Fruit fly (Drosophila melanogaster) whole organism, embryonic: ENCODE results near the gene CG42592.

Experiments
- Ada2b ChIP-seq: fragments of 200-800 bp; sonication (Bioruptor generic); IDR thresholded peaks from 2 replicates; pipeline ENCODE4 v1.3.6; 2022; ENCODE audit warnings: missing biosample characterization, missing genetic modification characterization
- CG11504 ChIP-seq: fragments of 200-800 bp; sonication (Bioruptor generic); optimal IDR thresholded peaks from 3 replicates; lab custom pipeline; 2019; ENCODE audit warnings: missing biosample characterization, mild to moderate bottlenecking, missing genetic modification characterization, moderate library complexity
- CG11695 ChIP-seq: fragments of 200-800 bp; sonication (Bioruptor generic); IDR thresholded peaks from 3 replicates; pipeline ENCODE4 v1.3.6; 2022; ENCODE audit warnings: missing biosample characterization, missing genetic modification characterization
- CG14441 ChIP-seq: fragments of 200-800 bp; sonication (Bioruptor generic); IDR thresholded peaks from 2 replicates; pipeline ENCODE4 v1.3.6; 2022; ENCODE audit warnings: missing biosample characterization, missing genetic modification characterization
- CG17328 ChIP-seq: fragments of 200-800 bp; sonication (Bioruptor generic); IDR thresholded peaks from 2 replicates; pipeline ENCODE4 v1.3.6; 2022; ENCODE audit warnings: missing biosample characterization, missing genetic modification characterization
- CG2129 ChIP-seq: fragments of 200-800 bp; sonication (Bioruptor generic); IDR thresholded peaks from 2 replicates; pipeline ENCODE4 v1.3.6; 2022; ENCODE audit warnings: missing biosample characterization, missing genetic modification characterization; ENCODE audit not compliant: partially characterized antibody
- CG2199 ChIP-seq: fragments of 200-800 bp; sonication (Bioruptor generic); IDR thresholded peaks from 3 replicates; pipeline ENCODE4 v1.3.6; 2022; ENCODE audit warnings: missing biosample characterization, missing genetic modification characterization
- CG3163 ChIP-seq: fragments of 200-800 bp; sonication (Bioruptor generic); optimal IDR thresholded peaks from 3 replicates; lab custom pipeline; 2016; ENCODE audit warnings: missing biosample characterization, missing genetic modification characterization
- CG32532 ChIP-seq: fragments of 200-800 bp; sonication (Bioruptor generic); IDR thresholded peaks from 2 replicates; pipeline ENCODE4 v1.3.6; 2022; ENCODE audit warnings: missing biosample characterization, missing genetic modification characterization
- CG3726 ChIP-seq: fragments of 200-800 bp; sonication (Bioruptor generic); IDR thresholded peaks from 3 replicates; pipeline ENCODE4, ENCODE4 v1.3.6; 2022; ENCODE audit warnings: missing biosample characterization, missing genetic modification characterization
- CG4854 ChIP-seq: fragments of 200-800 bp; sonication (Bioruptor generic); optimal IDR thresholded peaks from 2 replicates; lab custom pipeline; 2016; ENCODE audit warnings: missing biosample characterization, missing genetic modification characterization, inconsistent platforms
- CG6272 ChIP-seq: fragments of 200-800 bp; sonication (Bioruptor generic); IDR thresholded peaks from 2 replicates; pipeline ENCODE4 v1.3.6; 2022; ENCODE audit warnings: missing biosample characterization, missing genetic modification characterization
- CG6689 ChIP-seq: fragments of 200-800 bp; sonication (Bioruptor generic); IDR thresholded peaks from 2 replicates; pipeline ENCODE4 v1.3.6; 2022; ENCODE audit warnings: missing biosample characterization, missing genetic modification characterization
- CG8924 ChIP-seq: fragments of 200-800 bp; optimal IDR thresholded peaks from 3 replicates; lab custom pipeline; 2019; ENCODE audit warnings: missing biosample characterization, mild to moderate bottlenecking, missing genetic modification characterization, moderate library complexity
- Drgx ChIP-seq: fragments of 200-800 bp; sonication (Bioruptor generic); IDR thresholded peaks from 2 replicates; pipeline ENCODE4 v1.3.6; 2022; ENCODE audit warnings: missing biosample characterization, missing genetic modification characterization
- E2f1 ChIP-seq: fragments of 200-800 bp; sonication (Bioruptor generic); IDR thresholded peaks from 2 replicates; pipeline ENCODE4 v1.3.6; 2022; ENCODE audit warnings: missing biosample characterization, missing genetic modification characterization
- Ets65A ChIP-seq: fragments of 200-800 bp; sonication (Bioruptor generic); peaks from one replicate; lab custom pipeline; 2016; ENCODE audit warnings: missing biosample characterization, missing genetic modification characterization
- HLH3B ChIP-seq: fragments of 200-800 bp; sonication (Bioruptor generic); IDR thresholded peaks from 2 replicates; pipeline ENCODE4 v1.3.6; 2022; ENCODE audit warnings: missing biosample characterization, missing genetic modification characterization
- Hand ChIP-seq: fragments of 200-800 bp; sonication (Bioruptor generic); optimal IDR thresholded peaks from 2 replicates; lab custom pipeline; 2017; ENCODE audit warnings: mild to moderate bottlenecking, missing biosample characterization, missing genetic modification reagents, missing genetic modification characterization
- NFAT ChIP-seq: fragments of 200-800 bp; sonication (Bioruptor generic); IDR thresholded peaks from 2 replicates; pipeline ENCODE4 v1.3.6; 2022; ENCODE audit warnings: missing biosample characterization, missing genetic modification characterization
- Oaz ChIP-seq: fragments of 200-800 bp; sonication (Bioruptor generic); IDR thresholded peaks from 2 replicates; pipeline ENCODE4 v1.3.6; 2022; ENCODE audit warnings: missing biosample characterization, missing genetic modification characterization
- Rx ChIP-seq: fragments of 200-800 bp; sonication (Bioruptor generic); IDR thresholded peaks from 2 replicates; pipeline ENCODE4 v1.3.6; 2022; ENCODE audit warnings: missing biosample characterization, missing genetic modification characterization
- Side ChIP-seq: fragments of 200-800 bp; sonication (Bioruptor generic); optimal IDR thresholded peaks from 2 replicates; lab custom pipeline; 2016; ENCODE audit warnings: missing biosample characterization, missing genetic modification characterization
- Stat92E ChIP-seq, 3 experiments: fragments of >200 bp in 2 of 3; fragments of 200-800 bp in 1 of 3; sonication (Bioruptor generic) in 1 of 3; optimal IDR thresholded peaks; 2 replicates each; lab custom pipeline; 2017 to 2019; ENCODE audit warnings: missing biosample characterization in 3 of 3, missing genetic modification characterization in 3 of 3, mild to moderate bottlenecking in 1 of 3, moderate library complexity in 1 of 3
- ci ChIP-seq: fragments of 200-800 bp; sonication (Bioruptor generic); IDR thresholded peaks from 3 replicates; pipeline ENCODE4 v1.3.6; 2022; ENCODE audit warnings: missing biosample characterization, missing genetic modification characterization
- corto ChIP-seq: fragments of 200-800 bp; sonication (Bioruptor generic); optimal IDR thresholded peaks from 2 replicates; lab custom pipeline; 2016; ENCODE audit warnings: missing biosample characterization, mild to moderate bottlenecking, missing genetic modification characterization, moderate library complexity
- crol ChIP-seq: fragments of 200-800 bp; sonication (Bioruptor generic); IDR thresholded peaks from 2 replicates; pipeline ENCODE4 v1.3.6; 2022; ENCODE audit warnings: missing biosample characterization, missing genetic modification characterization
- dm ChIP-seq: fragments of 200-800 bp; sonication (Bioruptor generic); optimal IDR thresholded peaks from 3 replicates; lab custom pipeline; 2016; ENCODE audit warnings: missing biosample characterization, missing genetic modification characterization
- esg ChIP-seq: fragments of 200-800 bp; sonication (Bioruptor generic); conservative IDR thresholded peaks from 2 replicates; pipeline ENCODE4 v1.3.6; 2022; ENCODE audit warnings: missing biosample characterization, missing genetic modification characterization
- fd96Cb ChIP-seq: fragments of 200-800 bp; sonication (Bioruptor generic); optimal IDR thresholded peaks from 2 replicates; lab custom pipeline; 2018; ENCODE audit warnings: missing biosample characterization, mild to moderate bottlenecking, missing genetic modification characterization, moderate library complexity
- ind ChIP-seq: fragments of 200-800 bp; sonication (Bioruptor generic); optimal IDR thresholded peaks from 3 replicates; lab custom pipeline; 2016; ENCODE audit warnings: missing biosample characterization, missing genetic modification characterization
- kay ChIP-seq: fragments of 200-800 bp; sonication (Bioruptor generic); optimal IDR thresholded peaks from 2 replicates; lab custom pipeline; 2016; ENCODE audit warnings: missing biosample characterization, missing genetic modification characterization
- lbe ChIP-seq: fragments of 200-800 bp; sonication (Bioruptor generic); optimal IDR thresholded peaks from 2 replicates; lab custom pipeline; 2016; ENCODE audit warnings: missing biosample characterization, mild to moderate bottlenecking, missing genetic modification characterization
- mld ChIP-seq: fragments of 200-800 bp; sonication (Bioruptor generic); IDR thresholded peaks from 3 replicates; pipeline ENCODE4 v1.3.6; 2022; ENCODE audit warnings: missing biosample characterization, missing genetic modification characterization; ENCODE audit not compliant: partially characterized antibody
- pan ChIP-seq, 4 experiments: fragments of >200 bp in 3 of 4; fragments of 200-800 bp in 1 of 4; sonication (Bioruptor generic) in 1 of 4; optimal IDR thresholded peaks in 3 of 4; IDR thresholded peaks in 1 of 4; 2 replicates each; pipeline versions ENCODE4 v1.3.6 to Lab custom; 2017 to 2022; ENCODE audit warnings: missing biosample characterization in 2 of 4, missing genetic modification characterization in 2 of 4, mixed read lengths in 1 of 4
- phol ChIP-seq: fragments of 200-800 bp; sonication (Bioruptor generic); optimal IDR thresholded peaks from 3 replicates; lab custom pipeline; 2018; ENCODE audit warnings: missing biosample characterization, mild to moderate bottlenecking, missing genetic modification characterization, moderate library complexity
- prd ChIP-seq, 3 experiments: fragments of >200 bp in 2 of 3; fragments of 200-800 bp in 1 of 3; sonication (Bioruptor generic) in 1 of 3; optimal IDR thresholded peaks in 2 of 3; IDR thresholded peaks in 1 of 3; 2 replicates in 2 of 3; 3 replicates in 1 of 3; pipeline versions ENCODE4 v1.3.6 to Lab custom; 2017 to 2022; ENCODE audit warnings: missing biosample characterization in 1 of 3, missing genetic modification characterization in 1 of 3
- psq ChIP-seq: fragments of 200-800 bp; sonication (Bioruptor generic); optimal IDR thresholded peaks from 2 replicates; lab custom pipeline; 2017; ENCODE audit warnings: missing biosample characterization, missing genetic modification characterization
- row ChIP-seq: fragments of 200-800 bp; sonication (Bioruptor generic); IDR thresholded peaks from 3 replicates; pipeline ENCODE4 v1.3.6; 2022; ENCODE audit warnings: missing biosample characterization, missing genetic modification characterization
- sens ChIP-seq: fragments of 200-800 bp; sonication (Bioruptor generic); peaks from one replicate; lab custom pipeline; 2016; ENCODE audit warnings: missing biosample characterization, missing genetic modification characterization
- seq ChIP-seq: fragments of 200-800 bp; sonication (Bioruptor generic); IDR thresholded peaks from 2 replicates; pipeline ENCODE4 v1.3.6; 2022; ENCODE audit warnings: missing biosample characterization, missing genetic modification characterization
- slbo ChIP-seq: fragments of 200-800 bp; sonication (Bioruptor generic); IDR thresholded peaks from 2 replicates; pipeline ENCODE4 v1.3.6; 2022; ENCODE audit warnings: missing biosample characterization, missing genetic modification characterization
- tap ChIP-seq: fragments of 200-800 bp; optimal IDR thresholded peaks from 3 replicates; lab custom pipeline; 2019; ENCODE audit warnings: missing biosample characterization, mild to moderate bottlenecking, missing genetic modification characterization, moderate library complexity
- tgo ChIP-seq: fragments of 200-800 bp; sonication (Bioruptor generic); IDR thresholded peaks from 3 replicates; pipeline ENCODE4 v1.3.6; 2022; ENCODE audit warnings: missing biosample characterization, missing genetic modification characterization
- trh ChIP-seq: fragments of 200-800 bp; sonication (Bioruptor generic); optimal IDR thresholded peaks from 2 replicates; lab custom pipeline; 2016; ENCODE audit warnings: missing biosample characterization, missing genetic modification characterization
- ttk ChIP-seq: fragments of 200-800 bp; sonication (Bioruptor generic); IDR thresholded peaks from 2 replicates; pipeline ENCODE4 v2.1.2; 2022; ENCODE audit warnings: missing biosample characterization, missing genetic modification characterization
- vfl ChIP-seq: fragments of 200-800 bp; sonication (Bioruptor generic); optimal IDR thresholded peaks from 2 replicates; lab custom pipeline; 2016; ENCODE audit warnings: missing biosample characterization, missing genetic modification characterization

The CG42592 gene

dm6 chr3R:29786016-29786996 lies 49.8 kb downstream of the CG42592 start:
- peak; percentile 80 for TF ChIP-seq lbe
- TF ChIP-seq ind (GFP tag; lab: Kevin White, UChicago) = peak; percentile 16
- 0 out of 2 replicates have a peak, but pooled peaks have one; percentile 28 for TF ChIP-seq ttk (GFP tag; lab: Robert Waterston, UW)
- TF ChIP-seq trh = no peak
- no peak for TF ChIP-seq mld (GFP tag; lab: Robert Waterston, UW)
- peak; percentile 43 for TF ChIP-seq CG11504 (tag; lab: Kevin White, UChicago)
- TF ChIP-seq tgo (GFP tag; lab: Robert Waterston, UW) = 0 out of 3 replicates have a peak, but pooled peaks have one; percentile 14
- peak; percentile 56 for TF ChIP-seq CG14441 (GFP tag; lab: Robert Waterston, UW)
- TF ChIP-seq E2f1 (GFP tag; lab: Robert Waterston, UW) = 0 out of 2 replicates have a peak, but pooled peaks have one; percentile 30
- TF ChIP-seq dm (GFP tag; lab: Kevin White, UChicago) = no peak
- TF ChIP-seq row (GFP tag; lab: Robert Waterston, UW) = 0 out of 3 replicates have a peak, but pooled peaks have one; percentile 31
- peak; percentile 26; the same call in 1 of the 2 replicates for TF ChIP-seq HLH3B (GFP tag; lab: Robert Waterston, UW)
- no peak for TF ChIP-seq Side (GFP tag; lab: Kevin White, UChicago)
- no peak for TF ChIP-seq Oaz (GFP tag; lab: Robert Waterston, UW)
- TF ChIP-seq ci = peak; percentile 54; the same call in 2 of the 3 replicates
- TF ChIP-seq CG17328 = peak; percentile 28; the same call in 1 of the 2 replicates
- peak; percentile 80 for TF ChIP-seq sens (GFP tag; lab: Kevin White, UChicago)
- peak; percentile 87 for TF ChIP-seq Ets65A (GFP tag; lab: Kevin White, UChicago)
- no peak for TF ChIP-seq CG32532
- peak; percentile 24; the same call in 1 of the 2 replicates for TF ChIP-seq Ada2b (GFP tag; lab: Robert Waterston, UW)
- TF ChIP-seq Hand = no peak
- TF ChIP-seq CG3163 = no peak
- 0 out of 3 replicates have a peak, but pooled peaks have one; percentile 47 for TF ChIP-seq CG3726
- TF ChIP-seq CG4854 (GFP tag; lab: Kevin White, UChicago) = peak; percentile 2
- no peak; the same call in 1 of the 2 replicates for TF ChIP-seq esg
- TF ChIP-seq prd (optimal IDR thresholded peaks at IDR 0.05; lab: Kevin White, UChicago) = no peak
- TF ChIP-seq prd (GFP tag; IDR thresholded peaks at IDR 0.05; lab: Robert Waterston, UW) = peak; percentile 49; the same call in 1 of the 3 replicates
- TF ChIP-seq NFAT (GFP tag; lab: Robert Waterston, UW) = no peak
- TF ChIP-seq seq (GFP tag; lab: Robert Waterston, UW) = peak; percentile 36; the same call in 1 of the 2 replicates
- peak; percentile 40; the same call in 1 of the 2 replicates for TF ChIP-seq Rx
- TF ChIP-seq Stat92E (GFP tag; optimal IDR thresholded peaks at IDR 0.05; lab: Kevin White, UChicago) = no peak
- TF ChIP-seq vfl (GFP tag; lab: Kevin White, UChicago) = no peak
- no peak for TF ChIP-seq CG2199 (GFP tag; lab: Robert Waterston, UW)
- peak; percentile 26 for TF ChIP-seq phol (tag; lab: Kevin White, UChicago)
- 0 out of 3 replicates have a peak, but pooled peaks have one; percentile 27 for TF ChIP-seq CG11695 (GFP tag; lab: Robert Waterston, UW)
- no peak for TF ChIP-seq pan (optimal IDR thresholded peaks at IDR 0.05; lab: Kevin White, UChicago)
- TF ChIP-seq pan (GFP tag; optimal IDR thresholded peaks at IDR 0.05 in 1 of 2, IDR thresholded peaks at IDR 0.05 in 1 of 2) = peak in 1 of 2 experiments; percentile 57
- no peak for TF ChIP-seq tap (tag; lab: Kevin White, UChicago)
- TF ChIP-seq slbo (GFP tag; lab: Robert Waterston, UW) = peak; percentile 34; the same call in 1 of the 2 replicates
- TF ChIP-seq CG2129 (GFP tag; lab: Robert Waterston, UW) = no peak
- no peak for TF ChIP-seq psq (GFP tag; lab: Kevin White, UChicago)
- TF ChIP-seq CG8924 (tag; lab: Kevin White, UChicago) = no peak
- peak; percentile 54 for TF ChIP-seq Drgx (GFP tag; lab: Robert Waterston, UW)
- no peak for TF ChIP-seq CG6272
- peak; percentile 14; the same call in 1 of the 2 replicates for TF ChIP-seq CG6689
- TF ChIP-seq fd96Cb = peak; percentile 14
- TF ChIP-seq kay (GFP tag; lab: Kevin White, UChicago) = peak; percentile 5
- TF ChIP-seq crol (GFP tag; lab: Robert Waterston, UW) = peak; percentile 57
- TF ChIP-seq corto (GFP tag; lab: Kevin White, UChicago) = peak; percentile 46
